Worm (Caenorhabditis elegans) whole organism, dauer: ENCODE data around the gene srx-133.

Experiments used
- unc-62 ChIP-seq: sonication (generic microtip); optimal IDR thresholded peaks from 2 replicates; lab custom pipeline; 2017; ENCODE audit warnings: missing biosample characterization, missing genetic modification reagents, missing genetic modification characterization

Gene srx-133

DNA sequence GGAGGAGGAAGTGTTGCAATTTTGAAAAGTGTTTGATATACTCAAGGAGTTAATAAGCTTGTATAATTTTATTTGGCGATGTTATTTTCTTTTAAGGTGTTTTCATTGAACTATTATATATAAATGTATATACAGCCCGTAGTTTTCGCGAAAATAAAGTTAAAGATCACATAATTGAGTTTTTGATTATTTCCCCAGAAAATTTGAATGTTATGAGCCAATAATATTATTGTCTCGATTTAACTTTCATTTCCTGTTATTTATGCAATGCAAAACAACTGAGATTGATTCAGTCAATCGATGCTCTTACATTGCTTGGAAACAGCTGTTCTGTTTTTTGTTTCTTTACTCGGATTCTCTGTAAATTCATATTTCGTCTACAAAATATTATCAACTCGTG lies at the start of gene srx-133:
Gene srx-133 (plus strand): TSS at position 301 of the 400 bp plus-strand sequence.
- no peak for TF ChIP-seq unc-62 (GFP tag; lab: Kevin White, UChicago)

DNA sequence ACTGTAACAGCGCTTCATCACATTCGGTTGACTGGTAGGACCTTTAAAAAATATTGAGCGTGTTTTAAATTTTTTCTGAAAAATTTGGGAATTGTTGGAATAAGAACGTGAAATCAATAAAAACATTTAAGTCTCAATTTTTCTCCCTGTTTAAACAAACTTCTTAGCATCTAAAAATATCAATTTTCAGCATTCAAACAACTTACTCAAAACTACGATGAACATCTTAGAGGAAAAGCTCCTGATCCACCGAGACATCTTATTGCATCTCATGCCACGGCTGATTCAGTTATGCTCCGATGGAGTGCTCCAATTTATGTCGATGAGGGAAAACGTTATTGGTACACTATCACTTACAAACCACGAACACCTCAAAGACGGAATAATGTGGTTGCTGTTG lies 49.3 kb upstream of the srx-133 start:
- no peak for TF ChIP-seq unc-62 (GFP tag; lab: Kevin White, UChicago)

DNA sequence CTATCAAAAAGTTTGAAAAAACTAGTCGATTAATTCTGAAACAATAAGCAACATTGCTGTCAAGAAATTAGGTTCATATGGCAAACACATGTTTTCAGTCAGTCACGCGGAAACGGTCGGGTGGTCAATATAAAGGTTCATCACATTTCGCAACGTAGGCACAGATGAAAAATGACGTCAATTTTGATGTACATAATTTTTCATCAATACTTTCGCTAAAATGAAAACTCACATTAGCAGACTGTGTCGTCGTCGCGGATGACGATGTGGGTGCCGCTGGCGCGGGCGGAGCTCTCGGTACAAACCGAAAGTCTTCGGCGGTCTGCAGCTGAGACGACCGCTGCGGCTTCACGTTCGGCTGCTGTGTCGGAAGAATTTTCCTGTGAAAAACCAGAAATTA lies 44.6 kb upstream of the srx-133 start, which contains the start of gene swan-2:
Gene swan-2 (minus strand): TSS at position 380 of the 400 bp plus-strand sequence.
- no peak for TF ChIP-seq unc-62 (GFP tag; lab: Kevin White, UChicago)

DNA sequence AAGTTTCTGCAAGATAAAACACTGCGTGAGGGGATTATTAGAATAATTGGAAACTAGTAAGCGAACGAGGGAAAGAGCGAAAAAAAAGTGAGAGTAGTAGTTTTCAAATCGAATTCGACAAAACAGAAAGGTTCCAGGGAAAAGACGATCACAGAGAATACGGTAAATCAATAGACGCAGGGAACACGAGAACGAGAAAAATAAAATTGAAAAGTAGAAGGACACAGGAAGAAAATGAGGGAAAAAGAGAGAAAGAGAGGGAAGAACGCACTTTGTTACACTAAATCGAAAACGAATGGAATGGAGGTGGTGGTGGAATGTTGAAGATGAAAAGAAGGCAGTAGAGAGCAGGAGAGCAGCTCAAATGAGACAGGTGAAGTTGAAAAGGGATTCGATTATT lies 41.2 kb upstream of the srx-133 start, which contains the start of gene swan-1:
Gene swan-1 (minus strand): TSS at position 6 of the 400 bp plus-strand sequence.
- TF ChIP-seq unc-62 (GFP tag; lab: Kevin White, UChicago), result no peak

DNA sequence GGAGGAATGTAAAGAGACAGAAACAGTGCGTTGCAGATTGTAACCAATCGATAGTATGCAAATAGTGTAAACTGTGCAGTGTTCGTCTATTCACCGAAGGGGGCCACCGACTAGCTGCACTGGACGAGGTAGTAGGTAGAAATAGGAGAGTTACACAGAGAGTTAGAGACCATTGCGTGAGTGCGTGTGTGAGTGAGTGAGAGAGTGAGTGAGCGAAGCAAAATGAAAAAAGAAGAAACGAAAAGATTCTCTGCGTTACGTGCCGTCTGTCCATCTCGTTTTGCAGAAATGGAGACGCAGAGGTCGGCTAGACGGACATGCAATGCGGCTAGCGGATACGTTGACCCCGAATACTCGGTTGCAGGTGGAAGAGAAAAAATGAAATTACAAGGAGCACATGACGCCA lies 40.0 kb upstream of the srx-133 start:
- TF ChIP-seq unc-62 (GFP tag; lab: Kevin White, UChicago), result no peak

DNA sequence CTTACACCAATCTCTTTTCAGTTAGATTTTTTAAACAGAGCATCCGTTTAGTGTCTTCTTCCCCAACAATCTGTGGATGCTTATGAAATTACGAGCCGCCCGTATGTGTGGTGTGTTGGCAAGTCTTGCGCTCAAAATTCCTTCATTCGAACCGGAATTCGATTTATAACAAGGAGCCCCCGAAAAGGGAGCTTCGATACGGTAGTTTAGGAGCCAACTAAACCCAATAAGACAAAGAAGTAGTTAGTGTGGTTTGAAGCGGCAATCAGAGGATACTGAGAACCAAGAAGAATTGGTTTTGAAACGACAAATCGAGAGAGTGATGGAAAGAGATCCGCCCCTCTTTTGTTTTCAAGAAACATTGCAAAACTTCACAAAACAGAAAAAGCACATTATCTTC lies 36.1 kb upstream of the srx-133 start:
- TF ChIP-seq unc-62 (GFP tag; lab: Kevin White, UChicago), result no peak

DNA sequence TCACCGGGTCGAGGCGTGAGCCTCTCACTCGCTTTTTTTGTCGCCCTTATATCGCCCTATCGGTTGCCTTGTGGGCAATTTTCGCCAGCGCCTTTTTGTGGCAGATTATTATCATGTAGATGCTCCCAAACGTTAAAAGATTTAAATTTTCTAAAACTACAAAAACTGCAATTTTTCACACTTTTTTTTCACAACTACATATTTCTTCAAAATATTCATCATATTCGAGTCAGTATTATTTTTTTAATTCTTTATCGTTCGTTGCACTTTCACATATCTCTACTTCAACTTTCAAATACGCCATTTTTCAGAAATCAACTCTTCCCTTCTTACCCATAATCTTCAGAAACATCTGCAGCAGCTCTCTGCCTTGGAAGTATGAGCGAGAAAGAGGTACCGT lies 35.5 kb upstream of the srx-133 start, which contains the start of gene ceh-24:
Gene ceh-24 (plus strand): TSS at position 301 of the 400 bp plus-strand sequence.
- TF ChIP-seq unc-62 (GFP tag; lab: Kevin White, UChicago), result no peak

DNA sequence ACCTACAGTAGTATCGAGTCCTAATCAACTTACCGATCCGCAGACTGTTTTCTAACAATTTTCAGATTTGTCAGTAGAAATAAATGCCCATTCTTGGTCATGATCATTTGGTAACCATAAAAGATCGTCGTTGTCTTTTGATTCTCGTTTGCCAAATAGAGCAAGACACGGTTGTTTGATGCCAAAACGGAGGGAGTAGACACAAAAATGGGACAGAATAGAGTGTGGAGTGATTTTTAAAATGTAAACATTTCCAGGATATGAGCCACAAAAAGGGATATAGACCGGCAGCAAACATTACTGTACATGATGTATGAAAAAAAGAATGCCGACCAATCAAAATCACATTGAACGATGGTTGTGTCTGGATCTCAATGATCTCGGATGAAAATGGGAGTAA lies 31.6 kb upstream of the srx-133 start, which contains the start of gene F55B12.2:
Gene F55B12.2 (minus strand): TSS at position 101 of the 400 bp plus-strand sequence.
- no peak for TF ChIP-seq unc-62 (GFP tag; lab: Kevin White, UChicago)

DNA sequence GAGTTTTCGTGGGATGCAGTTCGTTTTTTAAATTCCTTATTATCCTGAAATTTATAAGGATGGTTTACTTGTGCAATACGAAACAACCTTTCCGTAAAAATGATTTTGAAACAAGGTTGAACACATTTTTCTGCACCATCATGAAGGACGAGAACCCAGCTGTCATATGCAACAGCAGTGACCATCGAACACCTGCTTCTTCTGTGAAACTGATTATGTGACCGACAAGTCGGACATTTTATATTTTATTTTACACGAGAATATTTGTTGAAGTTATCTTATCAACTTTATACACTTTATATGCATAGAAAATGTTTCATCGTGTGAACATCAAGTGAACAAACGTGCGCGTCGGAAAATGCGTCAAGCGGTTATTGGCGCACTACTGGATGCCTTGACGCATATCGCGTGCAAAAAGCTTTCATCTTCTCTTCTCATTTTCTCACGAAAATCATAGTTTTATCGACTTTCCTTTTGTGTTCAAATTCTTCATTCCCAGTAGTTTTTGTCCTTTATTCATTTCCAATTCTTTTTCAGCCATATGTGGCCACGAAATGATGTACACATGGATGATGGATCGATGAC lies 29.6 kb upstream of the srx-133 start, which contains the start of gene sel-10:
Gene sel-10 (plus strand): TSS at position 538 of the 585 bp plus-strand sequence.
- TF ChIP-seq unc-62 (GFP tag; lab: Kevin White, UChicago), result no peak

DNA sequence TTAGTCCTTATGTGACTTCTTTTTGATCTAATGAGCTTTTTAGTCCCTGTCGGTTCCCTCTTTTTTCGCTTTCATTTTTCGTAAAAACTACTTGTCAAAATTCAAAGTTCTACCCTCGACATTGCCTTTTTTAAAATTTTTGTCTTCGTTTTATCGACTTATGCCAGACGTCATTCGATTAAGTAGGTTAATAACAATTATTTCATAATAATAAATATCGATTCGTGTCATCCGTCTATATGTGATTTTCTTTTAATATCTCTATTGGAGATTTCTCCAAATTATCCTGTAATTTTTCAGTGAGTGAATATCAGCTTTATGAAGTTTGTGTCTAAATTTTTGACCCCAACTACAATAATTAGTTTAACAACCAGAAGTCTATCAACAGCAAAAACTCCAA lies 25.7 kb upstream of the srx-133 start, which contains the start of gene hpo-31:
Gene hpo-31 (plus strand): TSS at position 301 of the 400 bp plus-strand sequence.
- TF ChIP-seq unc-62 (GFP tag; lab: Kevin White, UChicago), result no peak

DNA sequence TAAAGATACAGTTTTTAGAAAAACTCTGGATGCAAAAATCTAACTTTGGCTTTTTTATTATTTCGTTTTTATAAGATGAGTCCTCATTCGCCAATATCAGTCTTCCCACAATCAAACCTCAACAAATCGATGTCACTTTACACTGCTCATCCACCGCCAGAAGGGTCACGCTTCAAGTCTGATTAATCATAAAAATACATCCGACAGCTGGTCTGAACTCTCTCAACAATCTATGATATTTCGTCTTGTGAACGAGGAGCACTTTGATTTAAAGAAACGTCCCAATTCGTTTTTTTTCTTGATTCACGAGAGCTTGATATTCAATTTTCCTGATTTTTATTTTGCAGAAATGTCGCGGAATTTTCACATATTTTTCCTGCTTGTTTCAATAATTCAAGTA lies 20.6 kb upstream of the srx-133 start, which contains the start of gene nrf-5:
Gene nrf-5 (plus strand): TSS at position 348 of the 400 bp plus-strand sequence.
- no peak for TF ChIP-seq unc-62 (GFP tag; lab: Kevin White, UChicago)

DNA sequence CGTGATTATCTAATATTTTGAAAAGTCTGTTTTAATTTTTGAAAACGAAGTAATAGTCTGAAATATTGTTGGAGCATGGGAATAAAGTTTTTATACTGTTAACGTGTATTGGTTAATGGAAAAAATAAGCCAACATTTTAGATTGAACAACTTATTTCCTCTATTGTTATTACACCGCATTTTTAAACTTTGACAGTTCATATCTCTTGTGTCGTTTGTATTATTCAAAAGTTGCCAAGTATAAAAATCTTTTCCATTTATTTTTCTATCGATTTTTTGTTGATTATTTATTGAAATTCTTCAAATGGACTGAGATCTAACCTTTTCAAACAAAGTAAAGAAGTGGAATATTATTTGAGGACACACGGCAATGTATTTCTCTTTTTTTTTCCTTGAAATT lies 17.7 kb upstream of the srx-133 start, which contains the start of gene str-165:
Gene str-165 (plus strand): TSS at position 301 of the 400 bp plus-strand sequence.
- TF ChIP-seq unc-62 (GFP tag; lab: Kevin White, UChicago), result no peak

DNA sequence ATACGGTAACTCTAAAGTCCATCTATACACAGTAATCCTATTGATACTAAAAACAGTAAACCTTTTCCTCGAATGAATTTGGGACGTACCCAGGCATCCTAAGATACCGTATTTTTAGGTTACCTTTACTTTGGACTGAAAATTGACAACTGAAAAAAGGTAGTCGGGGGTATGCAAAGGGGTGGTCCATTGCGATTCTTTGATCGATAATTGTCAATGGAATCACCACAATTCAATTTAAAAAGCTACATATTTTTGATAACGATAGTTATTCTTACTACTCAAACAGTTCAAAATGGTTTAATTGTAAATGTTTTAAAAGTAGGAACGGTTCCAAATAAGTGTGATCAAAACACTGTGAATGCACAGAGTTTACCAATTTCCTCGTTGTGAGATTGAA lies 14.5 kb upstream of the srx-133 start, which contains the start of gene srx-129:
Gene srx-129 (plus strand): TSS at position 301 of the 400 bp plus-strand sequence.
- no peak for TF ChIP-seq unc-62 (GFP tag; lab: Kevin White, UChicago)

DNA sequence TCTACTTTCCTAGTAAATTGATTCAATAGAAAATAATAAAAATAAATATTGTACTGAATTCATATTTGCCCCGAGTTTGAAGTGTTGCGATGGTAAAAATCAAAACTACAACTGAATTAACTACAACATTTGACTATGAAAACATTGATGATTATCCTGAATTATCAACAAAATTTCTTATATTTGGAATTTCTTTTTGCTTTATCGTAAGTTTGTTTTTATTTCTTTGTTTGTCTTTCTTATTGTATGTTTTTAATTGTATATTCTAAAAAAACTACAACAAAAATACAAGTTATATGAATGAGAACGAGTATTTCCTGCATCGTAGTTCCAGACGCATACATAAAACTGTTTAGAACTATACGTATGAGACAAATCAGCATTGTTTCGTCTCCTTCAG lies 11.3 kb upstream of the srx-133 start, which contains the start of gene srx-128:
Gene srx-128 (plus strand): TSS at position 301 of the 400 bp plus-strand sequence.
- no peak for TF ChIP-seq unc-62 (GFP tag; lab: Kevin White, UChicago)

DNA sequence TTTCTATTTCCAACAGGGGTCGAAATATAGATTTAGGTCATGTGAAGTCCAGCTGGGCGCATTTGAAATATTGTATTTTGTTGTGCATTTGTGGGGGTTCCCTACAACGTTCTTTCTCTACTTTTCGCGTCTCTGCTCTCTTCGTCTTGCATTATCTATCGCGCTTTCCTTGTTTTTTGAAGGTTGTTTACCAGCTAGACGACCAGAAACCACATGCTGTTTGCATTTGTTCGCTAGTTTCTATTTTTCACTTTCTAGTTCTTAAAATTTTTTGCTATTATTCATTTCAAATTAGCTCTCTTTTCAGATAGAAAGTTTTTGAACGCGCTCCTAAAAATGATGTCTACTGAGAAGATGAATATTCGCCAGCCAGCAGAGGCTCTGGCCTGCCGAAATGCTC lies 9.0 kb upstream of the srx-133 start, which contains the start of gene F55B12.10:
Gene F55B12.10 (plus strand): TSS at position 301 of the 400 bp plus-strand sequence.
- TF ChIP-seq unc-62 (GFP tag; lab: Kevin White, UChicago), result no peak

DNA sequence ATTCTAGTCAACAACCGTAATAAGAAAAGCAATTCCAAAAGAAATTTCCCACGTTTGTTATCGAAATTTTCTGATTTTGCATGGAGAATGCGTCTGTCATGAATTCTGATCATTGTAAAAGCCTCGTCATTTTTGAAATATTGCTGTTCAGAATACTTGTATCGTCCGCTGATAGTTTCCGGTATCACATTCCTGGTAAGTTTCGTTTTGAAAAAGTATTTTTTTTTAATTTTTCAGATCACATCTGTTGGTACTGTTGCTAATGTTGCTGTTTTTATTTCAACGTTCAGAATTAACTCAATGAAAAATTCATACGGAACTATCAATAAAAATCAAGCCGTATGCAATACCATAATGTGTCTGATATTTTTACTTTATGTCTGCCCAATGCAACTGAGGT lies 7.6 kb upstream of the srx-133 start, which contains the start of gene srx-17:
Gene srx-17 (plus strand): TSS at position 301 of the 400 bp plus-strand sequence.
- TF ChIP-seq unc-62 (GFP tag; lab: Kevin White, UChicago), result no peak
